Worm (Caenorhabditis elegans): Measurements from ENCODE around the gene lias-1.

- TF ChIP-seq nhr-11 (tag; optimal IDR thresholded peaks at IDR 0.05) (no peak), lin-39 (tag; optimal IDR thresholded peaks at IDR 0.05) (no peak), unc-62 (GFP tag; optimal IDR thresholded peaks at IDR 0.05) (no peak), snpc-4 (tag; optimal IDR thresholded peaks at IDR 0.05) (no peak), nhr-12 (tag; optimal IDR thresholded peaks at IDR 0.05) (no peak), nhr-10 (tag; optimal IDR thresholded peaks at IDR 0.05) (no peak), egl-27 (tag; optimal IDR thresholded peaks at IDR 0.05) (no peak), ama-1 (optimal IDR thresholded peaks at IDR 0.05) (no peak), elt-1 (tag; optimal IDR thresholded peaks at IDR 0.05) (no peak), peb-1 (tag; optimal IDR thresholded peaks at IDR 0.05) (no peak), blmp-1 (tag; optimal IDR thresholded peaks at IDR 0.05; ENCODE audit: insufficient read depth) (no peak), lsy-2 (tag; optimal IDR thresholded peaks at IDR 0.05) (no peak), nhr-6 (tag; optimal IDR thresholded peaks at IDR 0.05) (no peak)
Measured at ce11 chrIII:3549750-3550149, 44.8 kb upstream of the lias-1 start, which contains the start of gene C54C6.5.
